Fruit fly (Drosophila melanogaster) whole organism, embryonic: ENCODE measurements around the gene Cdk5alpha.

ENCODE experiments used
- Adf1 ChIP-seq: fragments of 200-800 bp; sonication (Bioruptor generic); IDR thresholded peaks from 2 replicates; pipeline ENCODE4 v1.3.6; 2022; ENCODE audit warnings: missing biosample characterization, missing genetic modification characterization
- B-H1 ChIP-seq: fragments of 200-800 bp; sonication (Bioruptor generic); IDR thresholded peaks from 3 replicates; pipeline ENCODE4 v1.3.6; 2022; ENCODE audit warnings: missing biosample characterization, missing genetic modification characterization
- Bteb2 ChIP-seq: fragments of 200-800 bp; sonication (Bioruptor generic); optimal IDR thresholded peaks from 2 replicates; lab custom pipeline; 2016; ENCODE audit warnings: missing biosample characterization, missing genetic modification characterization
- CG10267 ChIP-seq: fragments of 200-800 bp; sonication (Bioruptor generic); optimal IDR thresholded peaks from 2 replicates; lab custom pipeline; 2018; ENCODE audit warnings: missing biosample characterization, mild to moderate bottlenecking, missing genetic modification characterization, moderate library complexity
- CG10274 ChIP-seq: fragments of 200-800 bp; sonication (Bioruptor generic); optimal IDR thresholded peaks from 3 replicates; lab custom pipeline; 2017; ENCODE audit warnings: missing biosample characterization, mild to moderate bottlenecking, missing genetic modification characterization
- CG12942 ChIP-seq: fragments of 200-800 bp; sonication (Bioruptor generic); optimal IDR thresholded peaks from 3 replicates; lab custom pipeline; 2016; ENCODE audit warnings: missing biosample characterization, missing genetic modification characterization
- CG14050 ChIP-seq: fragments of 200-800 bp; sonication (Bioruptor generic); IDR thresholded peaks from 3 replicates; pipeline ENCODE4 v1.3.6; 2022; ENCODE audit warnings: missing biosample characterization, missing genetic modification characterization
- CG14710 ChIP-seq: fragments of 200-800 bp; sonication (Bioruptor generic); optimal IDR thresholded peaks from 3 replicates; lab custom pipeline; 2019; ENCODE audit warnings: missing biosample characterization, mild to moderate bottlenecking, missing genetic modification characterization, moderate library complexity
- CG15269 ChIP-seq: fragments of 200-800 bp; sonication (Bioruptor generic); optimal IDR thresholded peaks from 2 replicates; lab custom pipeline; 2018; ENCODE audit warnings: missing biosample characterization, mild to moderate bottlenecking, missing genetic modification characterization, moderate library complexity
- CG15601 ChIP-seq: fragments of 200-800 bp; sonication (Bioruptor generic); optimal IDR thresholded peaks from 3 replicates; lab custom pipeline; 2019; ENCODE audit warnings: missing biosample characterization, mild to moderate bottlenecking, missing genetic modification characterization, moderate library complexity
- CG1603 ChIP-seq: fragments of 200-800 bp; sonication (Bioruptor generic); optimal IDR thresholded peaks from 2 replicates; lab custom pipeline; 2019; ENCODE audit warnings: missing biosample characterization, mild to moderate bottlenecking, missing genetic modification characterization, moderate library complexity
- CG16815 ChIP-seq: fragments of 200-800 bp; sonication (Bioruptor generic); optimal IDR thresholded peaks from 3 replicates; lab custom pipeline; 2017; ENCODE audit warnings: missing biosample characterization, mild to moderate bottlenecking, missing genetic modification characterization
- CG16863 ChIP-seq: fragments of 200-800 bp; sonication (Bioruptor generic); optimal IDR thresholded peaks from 3 replicates; lab custom pipeline; 2016; ENCODE audit warnings: missing biosample characterization, missing genetic modification characterization
- CG17829 ChIP-seq: fragments of 200-800 bp; optimal IDR thresholded peaks from 2 replicates; lab custom pipeline; 2019; ENCODE audit warnings: missing biosample characterization, mild to moderate bottlenecking, missing genetic modification characterization, moderate library complexity
- CG18599 ChIP-seq: fragments of 200-800 bp; sonication (Bioruptor generic); optimal IDR thresholded peaks from 3 replicates; lab custom pipeline; 2017; ENCODE audit warnings: missing biosample characterization, missing genetic modification characterization, mild to moderate bottlenecking, moderate library complexity, missing genetic modification reagents
- CG30431 ChIP-seq: fragments of 200-800 bp; sonication (Bioruptor generic); optimal IDR thresholded peaks from 2 replicates; lab custom pipeline; 2017; ENCODE audit warnings: missing biosample characterization, missing genetic modification characterization
- CG31388 ChIP-seq: fragments of 200-800 bp; sonication (Bioruptor generic); optimal IDR thresholded peaks from 2 replicates; lab custom pipeline; 2016; ENCODE audit warnings: missing biosample characterization, missing genetic modification characterization
- CG32532 ChIP-seq: fragments of 200-800 bp; sonication (Bioruptor generic); IDR thresholded peaks from 2 replicates; pipeline ENCODE4 v1.3.6; 2022; ENCODE audit warnings: missing biosample characterization, missing genetic modification characterization
- CG32772 ChIP-seq: fragments of 200-800 bp; sonication (Bioruptor generic); IDR thresholded peaks from 2 replicates; pipeline ENCODE4 v1.3.6; 2022; ENCODE audit warnings: missing biosample characterization, missing genetic modification characterization
- CG33213 ChIP-seq: fragments of 200-800 bp; sonication (Bioruptor generic); optimal IDR thresholded peaks from 3 replicates; lab custom pipeline; 2016; ENCODE audit warnings: missing biosample characterization, missing genetic modification characterization
- CG6689 ChIP-seq: fragments of 200-800 bp; sonication (Bioruptor generic); IDR thresholded peaks from 2 replicates; pipeline ENCODE4 v1.3.6; 2022; ENCODE audit warnings: missing biosample characterization, missing genetic modification characterization
- CG9797 ChIP-seq: fragments of 200-800 bp; sonication (Bioruptor generic); optimal IDR thresholded peaks from 3 replicates; lab custom pipeline; 2018; ENCODE audit warnings: missing biosample characterization, mild to moderate bottlenecking, missing genetic modification characterization
- CG9876 ChIP-seq: fragments of 200-800 bp; sonication (Bioruptor generic); optimal IDR thresholded peaks from 2 replicates; lab custom pipeline; 2016; ENCODE audit warnings: missing biosample characterization, missing genetic modification characterization
- CG9932 ChIP-seq: fragments of 200-800 bp; sonication (Bioruptor generic); IDR thresholded peaks from 2 replicates; pipeline ENCODE4 v1.3.6; 2022; ENCODE audit warnings: missing biosample characterization, missing genetic modification characterization
- CoRest ChIP-seq: fragments of 200-800 bp; sonication (Bioruptor generic); optimal IDR thresholded peaks from 3 replicates; lab custom pipeline; 2018; ENCODE audit warnings: missing biosample characterization, mild to moderate bottlenecking, missing genetic modification characterization, moderate library complexity
- ERR ChIP-seq: fragments of 200-800 bp; sonication (Bioruptor generic); optimal IDR thresholded peaks from 2 replicates; lab custom pipeline; 2016; ENCODE audit warnings: missing biosample characterization, missing genetic modification characterization
- GATAe ChIP-seq: fragments of 200-800 bp; sonication (Bioruptor generic); conservative IDR thresholded peaks from 2 replicates; pipeline ENCODE4 v1.3.6; 2022; ENCODE audit warnings: missing biosample characterization, missing genetic modification characterization
- Gug ChIP-seq: fragments of 200-800 bp; sonication (Bioruptor generic); IDR thresholded peaks from 4 replicates; pipeline ENCODE4 v1.3.6; 2022; ENCODE audit warnings: missing biosample characterization, missing genetic modification characterization
- Hr39 ChIP-seq: fragments of >200 bp; optimal IDR thresholded peaks from 2 replicates; lab custom pipeline; 2017
- Jarid2 ChIP-seq: fragments of 200-800 bp; sonication (Bioruptor generic); optimal IDR thresholded peaks from 3 replicates; lab custom pipeline; 2017; ENCODE audit warnings: mild to moderate bottlenecking, missing biosample characterization, missing genetic modification reagents, missing genetic modification characterization
- Lim3 ChIP-seq: fragments of 200-800 bp; sonication (Bioruptor generic); IDR thresholded peaks from 2 replicates; pipeline ENCODE4 v1.3.6; 2022; ENCODE audit warnings: missing biosample characterization, missing genetic modification characterization
- MTF-1 ChIP-seq: fragments of 200-800 bp; sonication (Bioruptor generic); optimal IDR thresholded peaks from 2 replicates; lab custom pipeline; 2018; ENCODE audit warnings: missing biosample characterization, mild to moderate bottlenecking, missing genetic modification characterization, borderline replicate concordance
- Myb ChIP-seq: fragments of 200-800 bp; sonication (Bioruptor generic); optimal IDR thresholded peaks from 2 replicates; lab custom pipeline; 2016; ENCODE audit warnings: missing biosample characterization, missing genetic modification characterization
- Ravus ChIP-seq: fragments of 200-800 bp; sonication (Bioruptor generic); IDR thresholded peaks from 2 replicates; pipeline ENCODE4 v1.3.6; 2022; ENCODE audit warnings: missing biosample characterization, missing genetic modification characterization
- Rfx ChIP-seq: fragments of 200-800 bp; sonication (Bioruptor generic); IDR thresholded peaks from 2 replicates; pipeline ENCODE4 v1.3.6; 2022; ENCODE audit warnings: missing biosample characterization, missing genetic modification characterization
- Xbp1 ChIP-seq: fragments of 200-800 bp; sonication (Bioruptor generic); optimal IDR thresholded peaks from 3 replicates; lab custom pipeline; 2016; ENCODE audit warnings: missing biosample characterization, mild to moderate bottlenecking, missing genetic modification characterization
- cg ChIP-seq: fragments of 200-800 bp; sonication (Bioruptor generic); optimal IDR thresholded peaks from 3 replicates; lab custom pipeline; 2019; ENCODE audit warnings: missing biosample characterization, mild to moderate bottlenecking, missing genetic modification characterization, moderate library complexity
- chm ChIP-seq: fragments of 200-800 bp; sonication (Bioruptor generic); IDR thresholded peaks from 2 replicates; pipeline ENCODE4 v1.3.6; 2022; ENCODE audit warnings: missing biosample characterization, missing genetic modification characterization
- corto ChIP-seq: fragments of 200-800 bp; sonication (Bioruptor generic); optimal IDR thresholded peaks from 2 replicates; lab custom pipeline; 2016; ENCODE audit warnings: missing biosample characterization, mild to moderate bottlenecking, missing genetic modification characterization, moderate library complexity
- croc ChIP-seq: fragments of 200-800 bp; sonication (Bioruptor generic); conservative IDR thresholded peaks from 3 replicates; pipeline ENCODE4 v1.3.6; 2022; ENCODE audit warnings: missing biosample characterization, missing genetic modification characterization
- da ChIP-seq: fragments of 200-800 bp; sonication (Bioruptor generic); optimal IDR thresholded peaks from 2 replicates; lab custom pipeline; 2016; ENCODE audit warnings: missing biosample characterization, missing genetic modification characterization
- dan ChIP-seq: fragments of 200-800 bp; sonication (Bioruptor generic); IDR thresholded peaks from 2 replicates; pipeline ENCODE4 v1.3.6; 2022; ENCODE audit warnings: missing biosample characterization, missing genetic modification characterization
- en ChIP-seq: fragments of 200-800 bp; sonication (Bioruptor generic); optimal IDR thresholded peaks from 2 replicates; lab custom pipeline; 2016; ENCODE audit warnings: missing biosample characterization, missing genetic modification characterization
- ewg ChIP-seq: fragments of 200-800 bp; sonication (Bioruptor generic); optimal IDR thresholded peaks from 3 replicates; lab custom pipeline; 2017; ENCODE audit warnings: mild to moderate bottlenecking, missing biosample characterization, missing genetic modification reagents, missing genetic modification characterization
- ham ChIP-seq: fragments of 200-800 bp; sonication (Bioruptor generic); IDR thresholded peaks from 2 replicates; pipeline ENCODE4 v1.3.6; 2022; ENCODE audit warnings: missing biosample characterization, missing genetic modification characterization
- knrl ChIP-seq: fragments of 200-800 bp; sonication (Bioruptor generic); IDR thresholded peaks from 3 replicates; pipeline ENCODE4 v1.3.6; 2022; ENCODE audit warnings: missing biosample characterization, missing genetic modification characterization; ENCODE audit not compliant: partially characterized antibody
- pb ChIP-seq: fragments of 200-800 bp; sonication (Bioruptor generic); optimal IDR thresholded peaks from 3 replicates; lab custom pipeline; 2016; ENCODE audit warnings: missing biosample characterization, missing genetic modification characterization
- pum ChIP-seq: fragments of 200-800 bp; sonication (Bioruptor generic); optimal IDR thresholded peaks from 2 replicates; lab custom pipeline; 2016; ENCODE audit warnings: missing biosample characterization, missing genetic modification characterization
- repo ChIP-seq: fragments of 200-800 bp; sonication (Bioruptor generic); optimal IDR thresholded peaks from 2 replicates; lab custom pipeline; 2016; ENCODE audit warnings: missing biosample characterization, missing genetic modification characterization
- tna ChIP-seq: fragments of 200-800 bp; sonication (Bioruptor generic); IDR thresholded peaks from 2 replicates; pipeline ENCODE4 v1.3.6; 2022; ENCODE audit warnings: missing biosample characterization, missing genetic modification characterization; ENCODE audit not compliant: partially characterized antibody
- unpg ChIP-seq: fragments of 200-800 bp; sonication (Bioruptor generic); optimal IDR thresholded peaks from 3 replicates; lab custom pipeline; 2018; ENCODE audit warnings: missing biosample characterization, mild to moderate bottlenecking, missing genetic modification characterization, moderate library complexity

The Cdk5alpha gene

DNA sequence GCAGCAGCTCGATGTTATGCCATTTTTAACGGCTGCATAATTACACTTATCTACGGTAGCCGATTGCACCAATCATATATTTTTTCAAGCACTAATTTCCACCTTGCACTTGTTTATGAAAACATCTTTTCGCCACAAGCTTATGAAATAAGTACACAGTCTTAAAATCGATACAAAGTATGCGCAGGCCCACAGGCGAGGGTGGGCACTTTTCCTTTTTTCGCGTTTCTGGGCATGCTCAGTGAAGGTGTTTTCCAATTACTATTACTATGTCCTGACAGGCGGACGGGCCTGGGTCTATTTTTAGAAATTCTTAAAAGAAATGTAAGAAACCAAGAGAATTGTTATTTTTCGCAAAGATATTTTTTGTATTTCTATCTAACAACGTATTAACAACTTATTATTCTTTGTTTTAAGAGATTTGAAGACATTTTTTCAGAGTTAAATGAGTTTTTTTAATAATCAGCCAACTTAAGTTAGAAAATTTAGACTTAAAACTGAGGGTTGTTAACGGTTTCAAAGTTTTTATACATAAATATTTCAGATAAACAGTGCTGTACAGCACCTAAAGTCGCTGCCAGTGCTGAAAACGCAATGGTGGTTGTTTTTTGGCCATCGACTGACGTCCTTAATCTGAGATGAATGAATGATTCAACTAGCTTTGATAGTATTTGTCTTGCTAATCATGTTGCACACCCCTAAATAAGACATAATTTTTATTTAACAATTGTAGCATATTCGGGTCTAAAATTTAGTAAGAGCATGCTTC is at the start of gene Cdk5alpha (continued):
- no peak for TF ChIP-seq tna (GFP tag; lab: Robert Waterston, UW)
- TF ChIP-seq knrl (GFP tag; lab: Robert Waterston, UW): no peak
- no peak for TF ChIP-seq CoRest (tag; lab: Kevin White, UChicago)
- TF ChIP-seq B-H1 (GFP tag; lab: Robert Waterston, UW): no peak
- peak; percentile 1 for TF ChIP-seq Bteb2 (GFP tag; lab: Kevin White, UChicago)
- TF ChIP-seq CG9876 (GFP tag; lab: Kevin White, UChicago): no peak
- peak; percentile 5 for TF ChIP-seq CG14710 (tag; lab: Kevin White, UChicago)
- TF ChIP-seq CG9932 (GFP tag; lab: Robert Waterston, UW): no peak
- no peak for TF ChIP-seq Xbp1
- TF ChIP-seq Ravus: no peak
- no peak for TF ChIP-seq ERR (GFP tag; lab: Kevin White, UChicago)
- TF ChIP-seq CG31388 (GFP tag; lab: Kevin White, UChicago): no peak
- TF ChIP-seq ewg (GFP tag; lab: Kevin White, UChicago): peak; percentile 95
- TF ChIP-seq CG33213 (GFP tag; lab: Kevin White, UChicago): peak; percentile 0
- TF ChIP-seq CG14050 (GFP tag; lab: Robert Waterston, UW): no peak
- TF ChIP-seq croc (GFP tag; lab: Robert Waterston, UW): no peak
- no peak for TF ChIP-seq Lim3
- TF ChIP-seq Hr39 (lab: Kevin White, UChicago): no peak
- peak; percentile 26 for TF ChIP-seq CG15601 (tag; lab: Kevin White, UChicago)
- TF ChIP-seq CG1603 (tag; lab: Kevin White, UChicago): peak; percentile 32
- no peak for TF ChIP-seq CG12942 (GFP tag; lab: Kevin White, UChicago)
- no peak for TF ChIP-seq repo
- TF ChIP-seq pum (GFP tag; lab: Kevin White, UChicago): no peak
- TF ChIP-seq CG30431: no peak
- no peak for TF ChIP-seq ham (GFP tag; lab: Robert Waterston, UW)
- TF ChIP-seq pb: no peak
- TF ChIP-seq corto: no peak
- peak; percentile 41 for TF ChIP-seq Myb (GFP tag; lab: Kevin White, UChicago)
- no peak for TF ChIP-seq Gug
- no peak for TF ChIP-seq dan (GFP tag; lab: Robert Waterston, UW)
- TF ChIP-seq CG9797: no peak
- TF ChIP-seq CG32532 (GFP tag; lab: Robert Waterston, UW): no peak
- TF ChIP-seq CG16815 (GFP tag; lab: Kevin White, UChicago): no peak
- no peak for TF ChIP-seq MTF-1 (GFP tag; lab: Kevin White, UChicago)
- TF ChIP-seq Adf1 (GFP tag; lab: Robert Waterston, UW): no peak
- TF ChIP-seq unpg (GFP tag; lab: Kevin White, UChicago): no peak
- peak; percentile 92 for TF ChIP-seq CG10267 (tag; lab: Kevin White, UChicago)
- TF ChIP-seq CG6689: no peak
- TF ChIP-seq en: no peak
- no peak for TF ChIP-seq cg (GFP tag; lab: Kevin White, UChicago)
- TF ChIP-seq CG15269 (tag; lab: Kevin White, UChicago): no peak
- no peak for TF ChIP-seq CG17829 (tag; lab: Kevin White, UChicago)
- TF ChIP-seq Jarid2: no peak
- TF ChIP-seq GATAe (GFP tag; lab: Robert Waterston, UW): no peak
- no peak for TF ChIP-seq CG16863
- TF ChIP-seq CG32772 (GFP tag; lab: Robert Waterston, UW): no peak
- TF ChIP-seq da (GFP tag; lab: Kevin White, UChicago): no peak
- TF ChIP-seq CG18599 (GFP tag; lab: Kevin White, UChicago): no peak
- TF ChIP-seq Rfx: no peak
- no peak for TF ChIP-seq chm
- TF ChIP-seq CG10274 (GFP tag; lab: Kevin White, UChicago): no peak
